Fruit fly (Drosophila melanogaster): ENCODE measurements around the gene mri.

DNA sequence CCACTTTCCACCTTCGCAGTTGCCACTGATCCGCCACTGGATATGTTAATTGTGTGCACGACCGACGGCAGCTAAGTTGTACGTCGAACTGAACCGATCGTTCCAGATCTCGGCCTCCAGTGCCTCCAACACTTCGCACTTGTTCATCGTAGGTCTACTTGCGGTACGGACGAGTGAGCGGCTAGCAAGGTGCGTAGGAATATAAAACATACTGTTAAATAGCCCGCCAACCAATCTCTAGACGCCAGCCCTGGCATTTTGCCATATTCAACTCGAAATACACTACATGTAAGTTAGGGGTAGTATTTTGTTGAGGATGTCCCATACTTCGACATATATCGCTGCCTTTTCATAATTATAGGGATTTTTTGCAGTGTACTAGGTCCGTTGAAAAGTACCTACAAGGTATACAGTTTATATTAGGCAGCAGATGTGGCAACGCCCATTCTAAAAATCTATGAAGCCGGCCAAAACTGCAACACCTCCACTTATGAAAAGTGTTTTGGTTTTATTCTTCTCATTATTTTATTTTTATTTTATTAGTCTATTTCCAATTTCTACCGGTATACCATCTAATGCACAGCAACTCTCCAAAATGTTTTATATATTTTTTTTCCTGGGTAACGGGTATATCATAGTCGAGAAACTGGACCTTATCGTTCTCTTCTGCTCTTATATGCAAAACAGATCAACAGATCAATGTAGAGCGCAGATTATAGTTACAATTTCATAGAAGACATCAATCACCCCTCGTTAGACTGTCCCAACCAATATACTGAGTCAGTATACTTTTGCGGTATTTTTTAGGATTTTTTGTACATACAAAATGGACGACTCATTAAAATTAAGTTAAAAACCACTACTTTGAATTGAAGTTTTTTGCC is 23.3 kb downstream of the mri start, which contains the start of the genes pyx and CG33229:
- peak; percentile 80 for TF ChIP-seq dac (GFP tag; optimal IDR thresholded peaks at IDR 0.05)
- peak; percentile 65 for TF ChIP-seq Blimp-1 (GFP tag; optimal IDR thresholded peaks at IDR 0.05)

All from whole organism, prepupa.